Fruit fly (Drosophila melanogaster) whole organism, embryonic: Measurements from ENCODE around the gene Sodq.
A peak's percentile ranks its signal among the peaks of the same experiment; 100 is the strongest.

ENCODE experiments used
- B-H1 ChIP-seq: fragments of 200-800 bp; sonication (Bioruptor generic); IDR thresholded peaks from 3 replicates; pipeline ENCODE4 v1.3.6; 2022; ENCODE audit warnings: missing biosample characterization, missing genetic modification characterization
- Bgb ChIP-seq: fragments of 200-800 bp; sonication (Bioruptor generic); IDR thresholded peaks from 2 replicates; pipeline ENCODE4 v1.3.6; 2022; ENCODE audit warnings: missing biosample characterization, missing genetic modification characterization; ENCODE audit not compliant: partially characterized antibody
- Blimp-1 ChIP-seq: fragments of 200-800 bp; sonication (Bioruptor generic); optimal IDR thresholded peaks from 3 replicates; lab custom pipeline; 2018; ENCODE audit warnings: missing biosample characterization, missing genetic modification characterization, mild to moderate bottlenecking, moderate library complexity, missing genetic modification reagents
- Bteb2 ChIP-seq: fragments of 200-800 bp; sonication (Bioruptor generic); optimal IDR thresholded peaks from 2 replicates; lab custom pipeline; 2016; ENCODE audit warnings: missing biosample characterization, missing genetic modification characterization
- CG10147 ChIP-seq: fragments of 200-800 bp; sonication (Bioruptor generic); optimal IDR thresholded peaks from 2 replicates; lab custom pipeline; 2019; ENCODE audit warnings: missing biosample characterization, mild to moderate bottlenecking, missing genetic modification characterization, moderate library complexity
- CG12299 ChIP-seq: fragments of 200-800 bp; sonication (Bioruptor generic); optimal IDR thresholded peaks from 2 replicates; lab custom pipeline; 2018; ENCODE audit warnings: missing biosample characterization, mild to moderate bottlenecking, missing genetic modification characterization
- CG12942 ChIP-seq: fragments of 200-800 bp; sonication (Bioruptor generic); optimal IDR thresholded peaks from 3 replicates; lab custom pipeline; 2016; ENCODE audit warnings: missing biosample characterization, missing genetic modification characterization
- CG13296 ChIP-seq: fragments of 200-800 bp; sonication (Bioruptor generic); optimal IDR thresholded peaks from 3 replicates; lab custom pipeline; 2018; ENCODE audit warnings: missing biosample characterization, mild to moderate bottlenecking, missing genetic modification characterization
- CG13894 ChIP-seq: fragments of 200-800 bp; sonication (Bioruptor generic); optimal IDR thresholded peaks from 3 replicates; lab custom pipeline; 2018; ENCODE audit warnings: missing biosample characterization, mild to moderate bottlenecking, missing genetic modification characterization, moderate library complexity
- CG14965 ChIP-seq: fragments of 200-800 bp; sonication (Bioruptor generic); optimal IDR thresholded peaks from 2 replicates; lab custom pipeline; 2016; ENCODE audit warnings: missing biosample characterization, missing genetic modification characterization, borderline replicate concordance
- CG15514 ChIP-seq: fragments of 200-800 bp; sonication (Bioruptor generic); optimal IDR thresholded peaks from 3 replicates; lab custom pipeline; 2017; ENCODE audit warnings: missing biosample characterization, missing genetic modification characterization, mild to moderate bottlenecking, moderate library complexity, missing genetic modification reagents
- CG1603 ChIP-seq: fragments of 200-800 bp; sonication (Bioruptor generic); optimal IDR thresholded peaks from 2 replicates; lab custom pipeline; 2019; ENCODE audit warnings: missing biosample characterization, mild to moderate bottlenecking, missing genetic modification characterization, moderate library complexity
- CG2120 ChIP-seq: fragments of 200-800 bp; sonication (Bioruptor generic); optimal IDR thresholded peaks from 3 replicates; lab custom pipeline; 2016; ENCODE audit warnings: missing biosample characterization, missing genetic modification characterization
- CG2712 ChIP-seq: fragments of 200-800 bp; optimal IDR thresholded peaks from 3 replicates; lab custom pipeline; 2019; ENCODE audit warnings: missing biosample characterization, mild to moderate bottlenecking, missing genetic modification characterization, moderate library complexity
- CG4404 ChIP-seq: fragments of 200-800 bp; sonication (Bioruptor generic); IDR thresholded peaks from 2 replicates; pipeline ENCODE4 v1.3.6; 2022; ENCODE audit warnings: missing biosample characterization, missing genetic modification characterization
- CG4424 ChIP-seq: fragments of 200-800 bp; sonication (Bioruptor generic); optimal IDR thresholded peaks from 3 replicates; lab custom pipeline; 2016; ENCODE audit warnings: missing biosample characterization, missing genetic modification characterization
- CG6683 ChIP-seq: fragments of 200-800 bp; sonication (Bioruptor generic); optimal IDR thresholded peaks from 2 replicates; lab custom pipeline; 2017; ENCODE audit warnings: missing biosample characterization, mild to moderate bottlenecking, missing genetic modification characterization, missing genetic modification reagents
- CG7928 ChIP-seq: fragments of 200-800 bp; sonication (Bioruptor generic); optimal IDR thresholded peaks from 2 replicates; lab custom pipeline; 2017; ENCODE audit warnings: missing biosample characterization, mild to moderate bottlenecking, missing genetic modification characterization
- CG8478 ChIP-seq: fragments of >200 bp; optimal IDR thresholded peaks from 2 replicates; lab custom pipeline; 2018
- CG9797 ChIP-seq: fragments of 200-800 bp; sonication (Bioruptor generic); optimal IDR thresholded peaks from 3 replicates; lab custom pipeline; 2018; ENCODE audit warnings: missing biosample characterization, mild to moderate bottlenecking, missing genetic modification characterization
- CHES-1-like ChIP-seq: fragments of 200-800 bp; sonication (Bioruptor generic); optimal IDR thresholded peaks from 2 replicates; lab custom pipeline; 2016; ENCODE audit warnings: missing biosample characterization, missing genetic modification characterization
- D19B ChIP-seq: fragments of 200-800 bp; sonication (Bioruptor generic); optimal IDR thresholded peaks from 2 replicates; lab custom pipeline; 2017; ENCODE audit warnings: missing biosample characterization, mild to moderate bottlenecking, missing genetic modification characterization
- Elba2 ChIP-seq: fragments of 200-800 bp; sonication (Bioruptor generic); optimal IDR thresholded peaks from 3 replicates; lab custom pipeline; 2016; ENCODE audit warnings: missing biosample characterization, missing genetic modification characterization
- H2.0 ChIP-seq: fragments of 200-800 bp; sonication (Bioruptor generic); IDR thresholded peaks from 2 replicates; pipeline ENCODE4 v1.3.6; 2022; ENCODE audit warnings: missing biosample characterization, missing genetic modification characterization
- HLHmδ ChIP-seq: fragments of 200-800 bp; sonication (Bioruptor generic); optimal IDR thresholded peaks from 2 replicates; lab custom pipeline; 2018; ENCODE audit warnings: missing biosample characterization, mild to moderate bottlenecking, missing genetic modification characterization, moderate library complexity
- Jarid2 ChIP-seq: fragments of 200-800 bp; sonication (Bioruptor generic); optimal IDR thresholded peaks from 3 replicates; lab custom pipeline; 2017; ENCODE audit warnings: mild to moderate bottlenecking, missing biosample characterization, missing genetic modification reagents, missing genetic modification characterization
- Lhr ChIP-seq: fragments of 200-800 bp; sonication (Bioruptor generic); optimal IDR thresholded peaks from 3 replicates; lab custom pipeline; 2017; ENCODE audit warnings: mild to moderate bottlenecking, missing biosample characterization, missing genetic modification reagents, missing genetic modification characterization
- MBD-R2 ChIP-seq: fragments of 200-800 bp; sonication (Bioruptor generic); IDR thresholded peaks from 2 replicates; pipeline ENCODE4 v1.3.6; 2022; ENCODE audit warnings: missing biosample characterization, missing genetic modification characterization
- Med ChIP-seq: fragments of 200-800 bp; sonication (Bioruptor generic); peaks from one replicate; lab custom pipeline; 2016; ENCODE audit warnings: missing biosample characterization, missing genetic modification characterization, mild to moderate bottlenecking, inconsistent platforms, moderate library complexity
- Taf1 ChIP-seq: fragments of 200-800 bp; sonication (Bioruptor generic); IDR thresholded peaks from 2 replicates; pipeline ENCODE4 v1.3.6; 2022; ENCODE audit warnings: missing biosample characterization, missing genetic modification characterization
- Vsx1 ChIP-seq: fragments of 200-800 bp; sonication (Bioruptor generic); optimal IDR thresholded peaks from 2 replicates; lab custom pipeline; 2017; ENCODE audit warnings: missing biosample characterization, mild to moderate bottlenecking, missing genetic modification characterization, missing genetic modification reagents
- Xbp1 ChIP-seq: fragments of 200-800 bp; sonication (Bioruptor generic); optimal IDR thresholded peaks from 3 replicates; lab custom pipeline; 2016; ENCODE audit warnings: missing biosample characterization, mild to moderate bottlenecking, missing genetic modification characterization
- Xrp1 ChIP-seq: fragments of 200-800 bp; sonication (Bioruptor generic); IDR thresholded peaks from 2 replicates; pipeline ENCODE4 v1.3.6; 2022; ENCODE audit warnings: missing biosample characterization, missing genetic modification characterization
- cas ChIP-seq: fragments of 200-800 bp; sonication (Bioruptor generic); IDR thresholded peaks from 2 replicates; pipeline ENCODE4 v1.3.6; 2022; ENCODE audit warnings: missing biosample characterization, missing genetic modification characterization
- chif ChIP-seq, 2 experiments: fragments of 200-800 bp; sonication (Bioruptor generic); optimal IDR thresholded peaks; 3 replicates each; lab custom pipeline; 2016; ENCODE audit warnings: missing biosample characterization in 2 of 2, missing genetic modification characterization in 2 of 2
- dan ChIP-seq: fragments of 200-800 bp; sonication (Bioruptor generic); IDR thresholded peaks from 2 replicates; pipeline ENCODE4 v1.3.6; 2022; ENCODE audit warnings: missing biosample characterization, missing genetic modification characterization
- dpn ChIP-seq, 2 experiments: fragments of 200-800 bp; sonication (Bioruptor generic); optimal IDR thresholded peaks; 3 replicates each; lab custom pipeline; 2016; ENCODE audit warnings: missing biosample characterization in 2 of 2, missing genetic modification characterization in 2 of 2
- fu2 ChIP-seq: fragments of 200-800 bp; sonication (Bioruptor generic); optimal IDR thresholded peaks from 2 replicates; lab custom pipeline; 2016; ENCODE audit warnings: missing biosample characterization, missing genetic modification characterization
- gce ChIP-seq: fragments of 200-800 bp; sonication (Bioruptor generic); IDR thresholded peaks from 3 replicates; pipeline ENCODE4 v1.3.6; 2022; ENCODE audit warnings: missing biosample characterization, missing genetic modification characterization
- gem ChIP-seq: fragments of 200-800 bp; sonication (Bioruptor generic); optimal IDR thresholded peaks from 2 replicates; lab custom pipeline; 2019; ENCODE audit warnings: missing biosample characterization, mild to moderate bottlenecking, missing genetic modification characterization, moderate library complexity
- grau ChIP-seq: fragments of 200-800 bp; optimal IDR thresholded peaks from 3 replicates; lab custom pipeline; 2019; ENCODE audit warnings: missing biosample characterization, mild to moderate bottlenecking, missing genetic modification characterization, moderate library complexity
- insv ChIP-seq, 2 experiments: fragments of 200-800 bp; sonication (Bioruptor generic); optimal IDR thresholded peaks; 3 replicates each; lab custom pipeline; 2016 to 2018; ENCODE audit warnings: missing biosample characterization in 2 of 2, missing genetic modification characterization in 2 of 2
- nau ChIP-seq: fragments of 200-800 bp; sonication (Bioruptor generic); optimal IDR thresholded peaks from 3 replicates; lab custom pipeline; 2017; ENCODE audit warnings: missing biosample characterization, mild to moderate bottlenecking, missing genetic modification characterization, missing genetic modification reagents
- pfk ChIP-seq: fragments of 200-800 bp; sonication (Bioruptor generic); optimal IDR thresholded peaks from 2 replicates; lab custom pipeline; 2018; ENCODE audit warnings: missing biosample characterization, mild to moderate bottlenecking, missing genetic modification characterization, moderate library complexity
- pho ChIP-seq: fragments of 200-800 bp; sonication (Bioruptor generic); optimal IDR thresholded peaks from 2 replicates; lab custom pipeline; 2016; ENCODE audit warnings: missing biosample characterization, missing genetic modification characterization
- sc ChIP-seq, 3 experiments: fragments of >200 bp in 2 of 3; fragments of 200-800 bp in 1 of 3; sonication (Bioruptor generic) in 1 of 3; optimal IDR thresholded peaks; 2 replicates in 2 of 3; 3 replicates in 1 of 3; lab custom pipeline; 2017; ENCODE audit warnings: mild to moderate bottlenecking in 1 of 3, missing biosample characterization in 1 of 3, missing genetic modification characterization in 1 of 3, missing genetic modification reagents in 1 of 3
- sqz ChIP-seq: fragments of 200-800 bp; sonication (Bioruptor generic); optimal IDR thresholded peaks from 3 replicates; lab custom pipeline; 2018; ENCODE audit warnings: missing biosample characterization, mild to moderate bottlenecking, missing genetic modification characterization
- stc ChIP-seq: fragments of 200-800 bp; sonication (Bioruptor generic); IDR thresholded peaks from 2 replicates; pipeline ENCODE4 v1.3.6; 2022; ENCODE audit warnings: missing biosample characterization, missing genetic modification characterization
- zen2 ChIP-seq: fragments of 200-800 bp; sonication (Bioruptor generic); IDR thresholded peaks from 3 replicates; pipeline ENCODE4 v1.3.6; 2022; ENCODE audit warnings: missing biosample characterization, missing genetic modification characterization; ENCODE audit not compliant: partially characterized antibody
- zfh2 ChIP-seq: fragments of 200-800 bp; sonication (Bioruptor generic); optimal IDR thresholded peaks from 2 replicates; lab custom pipeline; 2016; ENCODE audit warnings: missing biosample characterization, missing genetic modification characterization

The Sodq gene

dm6 chr3R:25895522-25895921 is at the start of gene Sodq:
Gene Sodq (plus strand): TSS chr3R:25895822.
- TF ChIP-seq CG13894 (tag; lab: Kevin White, UChicago) (no peak), Xrp1 (GFP tag; lab: Robert Waterston, UW) (no peak), CG6683 (GFP tag; lab: Kevin White, UChicago) (no peak), H2.0 (GFP tag; lab: Robert Waterston, UW) (no peak), zfh2 (no peak), stc (GFP tag; lab: Robert Waterston, UW) (no peak), CG8478 (lab: Kevin White, UChicago) (no peak), CG12299 (tag; lab: Kevin White, UChicago) (no peak), D19B (no peak), Blimp-1 (no peak), B-H1 (GFP tag; lab: Robert Waterston, UW) (no peak), chif (GFP tag; optimal IDR thresholded peaks at IDR 0.05; lab: Kevin White, UChicago) (no peak), CG4404 (GFP tag; lab: Robert Waterston, UW) (no peak), CHES-1-like (no peak)

- TF ChIP-seq sc (optimal IDR thresholded peaks at IDR 0.05; lab: Kevin White, UChicago) (no peak), sc (GFP tag; optimal IDR thresholded peaks at IDR 0.05; lab: Kevin White, UChicago) (no peak), Jarid2 (GFP tag; lab: Kevin White, UChicago) (no peak), nau (GFP tag; lab: Kevin White, UChicago) (no peak), Bteb2 (GFP tag; lab: Kevin White, UChicago) (no peak), Taf1 (no peak), Vsx1 (GFP tag; lab: Kevin White, UChicago) (no peak), zen2 (GFP tag; lab: Robert Waterston, UW) (no peak), pho (peak; percentile 24), CG2712 (no peak), grau (no peak), CG10147 (GFP tag; lab: Kevin White, UChicago) (no peak), Xbp1 (no peak), CG14965 (GFP tag; lab: Kevin White, UChicago) (peak; percentile 36), cas (GFP tag; lab: Robert Waterston, UW) (no peak), Lhr (peak; percentile 74), fu2 (GFP tag; lab: Kevin White, UChicago) (no peak), CG7928 (GFP tag; lab: Kevin White, UChicago) (peak; percentile 88), gem (tag; lab: Kevin White, UChicago) (peak; percentile 5), CG1603 (tag; lab: Kevin White, UChicago) (peak; percentile 40), Med (GFP tag; lab: Kevin White, UChicago) (peak; percentile 63), MBD-R2 (GFP tag; lab: Robert Waterston, UW) (peak; percentile 44; the same call in 1 of the 2 replicates), gce (GFP tag; lab: Robert Waterston, UW) (no peak), CG15514 (GFP tag; lab: Kevin White, UChicago) (peak; percentile 33), sqz (GFP tag; lab: Kevin White, UChicago) (no peak), pfk (GFP tag; lab: Kevin White, UChicago) (no peak), Bgb (GFP tag; lab: Robert Waterston, UW) (no peak), dan (no peak), HLHmδ (GFP tag; lab: Kevin White, UChicago) (no peak), CG12942 (GFP tag; lab: Kevin White, UChicago) (no peak), CG4424 (GFP tag; lab: Kevin White, UChicago) (no peak), dpn (GFP tag; optimal IDR thresholded peaks at IDR 0.05; lab: Kevin White, UChicago) (peak in 1 of 2 experiments; percentile 4), CG2120 (peak; percentile 37), CG13296 (GFP tag; lab: Kevin White, UChicago) (no peak), insv (GFP tag; optimal IDR thresholded peaks at IDR 0.05; lab: Kevin White, UChicago) (peak in 1 of 2 experiments; percentile 3), CG9797 (peak; percentile 85), Elba2 (GFP tag; lab: Kevin White, UChicago) (peak; percentile 94)
Measured at dm6 chr3R:25851224-25851682, 44.4 kb upstream of the Sodq start, which contains the start of the genes CG14545 and CG5886. Gene CG14545 (minus strand): TSS chr3R:25851291. Gene CG5886 (plus strand): TSS chr3R:25851632.
